Fruit fly (Drosophila melanogaster): Measurements from ENCODE around the gene dah.

- TF ChIP-seq Myc (optimal IDR thresholded peaks at IDR 0.05) (no peak), dsf (GFP tag; optimal IDR thresholded peaks at IDR 0.05; ENCODE audit: borderline replicate concordance) (no peak), sage (GFP tag; optimal IDR thresholded peaks at IDR 0.05) (peak; percentile 34), ey (GFP tag; optimal IDR thresholded peaks at IDR 0.05) (no peak), br (GFP tag; optimal IDR thresholded peaks at IDR 0.05) (no peak), N (GFP tag; optimal IDR thresholded peaks at IDR 0.05) (no peak), tai (GFP tag; optimal IDR thresholded peaks at IDR 0.05) (no peak)
These were observed 24.7 kb upstream of the dah start for dm6 chrX:15303176-15304115.
